Fruit fly (Drosophila melanogaster) Kc167 (cell line): Measurements from ENCODE around the gene CG4511.

ENCODE experiments used
- Myc ChIP-seq: fragments of >200 bp; optimal IDR thresholded peaks from 2 replicates; lab custom pipeline; 2017; ENCODE audit warnings: missing external identifiers
- h ChIP-seq: fragments of >200 bp; optimal IDR thresholded peaks from 3 replicates; lab custom pipeline; 2018; ENCODE audit warnings: missing external identifiers
- insv ChIP-seq: fragments of >200 bp; optimal IDR thresholded peaks from 3 replicates; lab custom pipeline; 2018; ENCODE audit warnings: missing external identifiers
- psq ChIP-seq: fragments of >200 bp; optimal IDR thresholded peaks from 2 replicates; lab custom pipeline; 2017; ENCODE audit warnings: missing external identifiers
- ttk ChIP-seq: sonication (Bioruptor generic); optimal IDR thresholded peaks from 2 replicates; lab custom pipeline; 2017; ENCODE audit warnings: missing external identifiers

dm6 chr3R:10834893-10835292, 19.4 kb upstream of the CG4511 start:
- no peak for TF ChIP-seq ttk (lab: Kevin White, UChicago)
- TF ChIP-seq Myc (lab: Kevin White, UChicago), result no peak
- TF ChIP-seq psq (lab: Kevin White, UChicago), result no peak
- TF ChIP-seq h (lab: Kevin White, UChicago), result no peak
- TF ChIP-seq insv (lab: Kevin White, UChicago), result no peak
